Fruit fly (Drosophila melanogaster): Measurements from ENCODE around the gene CG43750.

- TF ChIP-seq D1 (tag; optimal IDR thresholded peaks at IDR 0.05) (no peak), fd96Ca (GFP tag; IDR thresholded peaks at IDR 0.05) (peak; percentile 39; the same call in 2 of the 3 replicates), CG32121 (GFP tag; IDR thresholded peaks at IDR 0.05) (0 out of 2 replicates have a peak, but pooled peaks have one; percentile 15)
Observed at dm6 chr2L:2434222-2434621, 43.7 kb upstream of the CG43750 start.
